Fruit fly (Drosophila melanogaster): ENCODE data around the gene C15.

Gene C15

DNA sequence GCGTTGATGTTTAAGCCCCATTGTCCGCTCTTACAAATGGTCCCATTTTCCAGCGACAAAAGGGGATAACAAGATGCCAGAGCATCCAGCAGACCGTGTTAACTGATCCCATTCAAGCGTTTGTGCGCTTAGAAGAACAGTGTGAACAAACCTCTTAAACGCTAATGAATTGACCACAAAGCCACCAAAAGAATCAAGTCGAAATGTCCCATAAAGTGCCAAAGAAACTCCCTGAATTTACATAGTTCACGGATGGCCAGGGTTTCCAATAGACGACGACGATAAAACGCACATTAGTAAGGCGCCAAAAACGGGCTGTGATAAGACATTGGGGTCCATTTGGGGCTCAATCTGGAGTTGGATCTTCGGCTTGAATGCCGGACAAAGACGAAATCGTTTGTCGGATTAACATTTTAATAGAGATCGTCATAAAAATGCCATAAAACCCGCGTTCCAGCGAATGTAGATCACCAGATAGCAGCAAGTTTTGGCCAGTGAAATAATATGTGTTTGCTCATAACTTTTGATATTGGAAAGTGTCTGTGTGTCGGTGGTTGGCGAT lies 1.6 kb downstream of the C15 start:
- TF ChIP-seq CG9705 (GFP tag; optimal IDR thresholded peaks at IDR 0.05) (no peak), CG32264 (GFP tag; optimal IDR thresholded peaks at IDR 0.05) (no peak), dl (GFP tag; optimal IDR thresholded peaks at IDR 0.05; ENCODE audit: insufficient read depth in 1 of 2, partially characterized antibody in 2 of 2) (no peak)

DNA sequence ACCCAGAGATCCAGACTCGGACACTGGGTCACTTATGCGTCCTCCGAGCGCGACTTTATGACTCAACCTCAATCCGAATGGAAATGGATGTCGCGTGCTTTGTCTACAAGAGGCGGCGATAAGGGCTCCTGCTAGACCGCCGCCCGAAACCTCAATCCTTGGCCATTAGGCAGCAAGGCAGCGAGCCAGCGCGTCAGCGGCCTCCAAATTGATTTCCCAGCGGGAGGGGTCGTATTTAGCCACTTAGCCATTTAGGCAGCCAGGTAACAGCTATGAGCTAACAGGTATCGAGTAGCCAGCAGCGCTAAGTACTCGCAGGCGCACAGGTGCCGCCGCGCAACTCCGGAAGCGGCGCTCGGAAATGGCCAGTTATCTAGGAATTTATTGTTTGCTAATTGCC lies 6.5 kb downstream of the C15 start:
- TF ChIP-seq HLH106 (tag; optimal IDR thresholded peaks at IDR 0.05) (no peak), woc (GFP tag; optimal IDR thresholded peaks at IDR 0.05) (no peak), usp (GFP tag; optimal IDR thresholded peaks at IDR 0.05) (no peak), br (GFP tag; optimal IDR thresholded peaks at IDR 0.05) (no peak), brk (GFP tag; optimal IDR thresholded peaks at IDR 0.05) (no peak), GATAd (GFP tag; optimal IDR thresholded peaks at IDR 0.05) (no peak), dsf (GFP tag; optimal IDR thresholded peaks at IDR 0.05; ENCODE audit: borderline replicate concordance) (no peak)

DNA sequence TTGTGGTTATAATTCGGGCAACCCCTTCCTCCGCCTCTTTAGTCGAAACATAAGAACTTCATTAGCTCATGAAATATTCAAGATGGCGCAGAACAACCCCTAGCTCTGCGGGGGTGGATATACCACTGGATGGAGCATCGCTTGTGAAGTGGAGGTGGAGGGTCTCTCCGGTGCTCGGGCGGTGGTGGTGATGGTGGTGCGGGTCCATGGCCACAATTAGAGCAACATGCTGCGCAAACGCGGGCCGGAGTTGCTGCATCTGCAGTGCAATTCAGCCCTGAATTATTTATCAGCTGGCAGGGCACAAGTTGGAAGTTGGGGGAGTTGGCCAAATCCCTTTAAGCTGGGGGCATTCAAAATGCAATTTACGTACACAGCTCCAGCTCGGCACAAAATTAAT lies 11.2 kb downstream of the C15 start:
- TF ChIP-seq Vsx2 (GFP tag; optimal IDR thresholded peaks at IDR 0.05; ENCODE audit: partially characterized antibody) (peak; percentile 41), sage (GFP tag; optimal IDR thresholded peaks at IDR 0.05) (no peak), woc (GFP tag; optimal IDR thresholded peaks at IDR 0.05) (no peak)

DNA sequence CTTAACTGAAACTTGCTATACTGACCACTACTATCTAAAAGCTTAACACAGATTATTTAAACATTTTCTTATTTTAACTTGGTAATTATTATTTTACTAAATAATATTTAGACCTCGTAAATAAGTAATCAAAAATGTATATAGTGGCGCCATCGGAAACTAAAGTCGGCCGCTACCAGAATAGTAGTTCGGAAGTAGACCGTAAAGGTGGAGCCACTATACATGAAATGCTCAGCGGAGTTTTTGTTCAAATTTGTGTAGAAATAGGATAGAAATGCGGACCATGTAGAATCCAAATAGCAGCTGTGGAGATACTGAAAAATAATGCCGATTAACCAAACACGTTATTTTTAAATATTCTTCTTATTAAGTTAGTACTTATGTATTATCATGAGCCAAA lies 20.4 kb downstream of the C15 start:
- TF ChIP-seq Hnf4 (GFP tag; optimal IDR thresholded peaks at IDR 0.05) (peak; percentile 94), fru (GFP tag; optimal IDR thresholded peaks at IDR 0.05) (peak; percentile 92), GATAd (GFP tag; optimal IDR thresholded peaks at IDR 0.05) (peak; percentile 76), Rel (GFP tag; optimal IDR thresholded peaks at IDR 0.05) (no peak), Rel (tag; optimal IDR thresholded peaks at IDR 0.05) (no peak), jim (GFP tag; optimal IDR thresholded peaks at IDR 0.05) (no peak), h (GFP tag; optimal IDR thresholded peaks at IDR 0.05) (peak; percentile 96), dmrt93B (GFP tag; optimal IDR thresholded peaks at IDR 0.05) (peak; percentile 98), ey (GFP tag; optimal IDR thresholded peaks at IDR 0.05) (peak; percentile 88), Dfd (GFP tag; optimal IDR thresholded peaks at IDR 0.05) (no peak), Dif (GFP tag; optimal IDR thresholded peaks at IDR 0.05; ENCODE audit: partially characterized antibody) (no peak), sage (GFP tag; optimal IDR thresholded peaks at IDR 0.05) (peak; percentile 72), Hr83 (GFP tag; optimal IDR thresholded peaks at IDR 0.05; ENCODE audit: poor library complexity, severe bottlenecking) (peak; percentile 99), CG9705 (GFP tag; optimal IDR thresholded peaks at IDR 0.05) (peak; percentile 98), brk (GFP tag; optimal IDR thresholded peaks at IDR 0.05) (peak; percentile 91), Vsx2 (GFP tag; optimal IDR thresholded peaks at IDR 0.05; ENCODE audit: partially characterized antibody) (no peak), Abd-B (GFP tag; optimal IDR thresholded peaks at IDR 0.05) (no peak), CG32264 (GFP tag; optimal IDR thresholded peaks at IDR 0.05) (peak; percentile 68), Mio (GFP tag; optimal IDR thresholded peaks at IDR 0.05) (peak; percentile 81), br (GFP tag; optimal IDR thresholded peaks at IDR 0.05) (peak; percentile 94), Jra (GFP tag; optimal IDR thresholded peaks at IDR 0.05) (peak; percentile 82), Myc (optimal IDR thresholded peaks at IDR 0.05) (peak; percentile 63), rgr (GFP tag; optimal IDR thresholded peaks at IDR 0.05) (peak; percentile 99), pan (optimal IDR thresholded peaks at IDR 0.05) (no peak), woc (GFP tag; optimal IDR thresholded peaks at IDR 0.05) (peak; percentile 19), OdsH (GFP tag; optimal IDR thresholded peaks at IDR 0.05) (peak; percentile 95), lola (GFP tag; optimal IDR thresholded peaks at IDR 0.05) (no peak), psq (GFP tag; optimal IDR thresholded peaks at IDR 0.05) (peak; percentile 85), Hr78 (GFP tag; optimal IDR thresholded peaks at IDR 0.05) (no peak), foxo (GFP tag; optimal IDR thresholded peaks at IDR 0.05) (peak; percentile 33 to 96), N (GFP tag; optimal IDR thresholded peaks at IDR 0.05) (no peak), Sp1 (GFP tag; optimal IDR thresholded peaks at IDR 0.05) (peak; percentile 88), dsf (GFP tag; optimal IDR thresholded peaks at IDR 0.05; ENCODE audit: borderline replicate concordance) (peak; percentile 84), dl (GFP tag; optimal IDR thresholded peaks at IDR 0.05; ENCODE audit: insufficient read depth in 1 of 2, partially characterized antibody in 2 of 2) (no peak), sv (GFP tag; optimal IDR thresholded peaks at IDR 0.05) (peak; percentile 96), tai (GFP tag; optimal IDR thresholded peaks at IDR 0.05) (peak; percentile 88), HLH106 (tag; optimal IDR thresholded peaks at IDR 0.05) (peak; percentile 94), usp (GFP tag; optimal IDR thresholded peaks at IDR 0.05) (no peak), CrebA (GFP tag; optimal IDR thresholded peaks at IDR 0.05; ENCODE audit: borderline replicate concordance) (no peak)
